Worm (Caenorhabditis elegans) whole organism, L4 larva: ENCODE measurements around the gene ins-22.

Experiments used
- daf-12 ChIP-seq: fragments of 150-350 bp; optimal IDR thresholded peaks from 2 replicates; lab custom pipeline; 2014; ENCODE audit warnings: missing biosample characterization, missing genetic modification reagents, missing genetic modification characterization
- daf-8 ChIP-seq: fragments of 200-800 bp; sonication (Bioruptor generic); IDR thresholded peaks from 2 replicates; pipeline ENCODE4 v1.3.6; 2022; ENCODE audit warnings: missing genetic modification characterization, missing compliant biosample characterization
- hlh-30 ChIP-seq: sonication (generic microtip); optimal IDR thresholded peaks from 2 replicates; lab custom pipeline; 2017; ENCODE audit warnings: antibody characterized with exemption, mild to moderate bottlenecking, missing genetic modification characterization, missing compliant biosample characterization; ENCODE audit not compliant: insufficient read depth
- nhr-48 ChIP-seq: sonication (generic microtip); optimal IDR thresholded peaks from 2 replicates; lab custom pipeline; 2016; ENCODE audit warnings: mild to moderate bottlenecking, missing genetic modification characterization, missing compliant biosample characterization
- snpc-1.2 ChIP-seq: fragments of 200-800 bp; sonication (Bioruptor generic); IDR thresholded peaks from 2 replicates; pipeline ENCODE4 v1.3.6; 2022; ENCODE audit warnings: missing genetic modification reagents, missing genetic modification characterization, missing compliant biosample characterization

ce11 chrIII:9982119-9982642 lies 43.9 kb upstream of the ins-22 start:
- TF ChIP-seq snpc-1.2 (GFP tag; lab: Robert Waterston, UW) (no peak), daf-12 (tag; lab: Kevin White, UChicago) (no peak), daf-8 (GFP tag; lab: Robert Waterston, UW) (no peak), hlh-30 (no peak), nhr-48 (tag; lab: Kevin White, UChicago) (no peak)
